Worm (Caenorhabditis elegans): Measurements from ENCODE around the gene mpz-4.
A peak's percentile ranks its signal among the peaks of the same experiment; 100 is the strongest.

DNA sequence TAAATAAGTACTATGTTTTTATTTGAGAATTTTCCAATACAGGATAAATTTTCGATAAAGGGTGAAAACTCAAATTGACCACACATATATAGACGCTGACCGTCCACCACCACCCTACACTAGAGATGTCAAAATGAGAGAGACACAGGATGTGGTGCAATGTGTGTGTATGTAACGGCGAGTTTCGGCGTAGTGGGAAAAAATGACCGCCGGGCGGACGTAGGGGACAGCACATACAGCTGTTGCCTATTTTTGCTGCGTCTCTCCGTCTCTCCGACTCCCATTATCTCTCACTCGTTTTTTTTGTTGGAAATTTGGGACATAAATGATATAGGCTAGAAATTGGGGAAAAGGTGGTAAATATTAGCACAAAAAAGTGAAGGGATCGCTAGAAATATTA lies 46.0 kb downstream of the mpz-4 start:
- TF ChIP-seq ceh-82 (tag; optimal IDR thresholded peaks at IDR 0.05): no peak
- no peak for TF ChIP-seq unc-39 (tag; optimal IDR thresholded peaks at IDR 0.05)
- TF ChIP-seq fkh-10 (GFP tag; optimal IDR thresholded peaks at IDR 0.05): no peak
- no peak for TF ChIP-seq pha-4 (tag; optimal IDR thresholded peaks at IDR 0.05)
- TF ChIP-seq unc-62 (GFP tag; optimal IDR thresholded peaks at IDR 0.05): no peak
- no peak for TF ChIP-seq nhr-28 (tag; optimal IDR thresholded peaks at IDR 0.05)
- TF ChIP-seq hmg-11 (tag; optimal IDR thresholded peaks at IDR 0.05): peak; percentile 76
- no peak for TF ChIP-seq nhr-237 (tag; optimal IDR thresholded peaks at IDR 0.05)
- no peak for TF ChIP-seq nhr-76 (tag; optimal IDR thresholded peaks at IDR 0.05)
- no peak for TF ChIP-seq skn-1 (tag; optimal IDR thresholded peaks at IDR 0.05)
- no peak for TF ChIP-seq elt-1 (tag; optimal IDR thresholded peaks at IDR 0.05)
- no peak for TF ChIP-seq daf-12 (tag; optimal IDR thresholded peaks at IDR 0.05)

Data from whole organism, L3 larva.